Fruit fly (Drosophila melanogaster): Measurements from ENCODE around the gene Axs.

Axs gene

DNA sequence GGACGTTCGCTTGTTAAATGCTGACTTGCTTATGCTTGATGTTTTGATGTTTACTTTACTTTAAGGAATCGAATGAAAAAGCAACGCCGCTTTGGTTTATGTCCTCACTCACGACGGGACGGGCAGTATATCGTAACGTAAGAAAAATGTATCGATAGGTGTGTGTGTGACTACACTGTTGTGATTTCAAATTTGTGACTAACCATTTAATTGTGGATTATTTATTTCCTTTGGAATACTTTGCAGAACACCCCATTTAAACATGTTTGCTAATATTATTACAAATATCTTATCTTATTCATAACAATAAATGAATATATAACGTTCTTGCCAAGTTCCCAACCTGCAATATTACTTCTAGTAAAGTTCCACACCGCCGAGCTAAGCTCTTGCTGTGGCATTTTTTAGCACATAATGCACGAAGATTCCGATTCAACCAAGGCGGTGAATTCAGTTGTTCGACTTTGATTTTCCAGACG, 28.7 kb downstream of the Axs start, which contains the start of the genes Nemp and r (continued):
- TF ChIP-seq CG2129 (GFP tag; IDR thresholded peaks at IDR 0.05; ENCODE audit: partially characterized antibody): peak; percentile 43
- no peak for TF ChIP-seq CG18476 (GFP tag; optimal IDR thresholded peaks at IDR 0.05)
- no peak for TF ChIP-seq CrebB (tag; optimal IDR thresholded peaks at IDR 0.05)
- TF ChIP-seq E2f2 (GFP tag; IDR thresholded peaks at IDR 0.05): peak; percentile 79
- peak; percentile 68; the same call in 1 of the 3 replicates for TF ChIP-seq hb (GFP tag; IDR thresholded peaks at IDR 0.05; ENCODE audit: partially characterized antibody)
- peak; percentile 64 for TF ChIP-seq Doc3 (GFP tag; IDR thresholded peaks at IDR 0.05; ENCODE audit: partially characterized antibody)
- peak; percentile 49; the same call in 1 of the 3 replicates for TF ChIP-seq CG14860 (GFP tag; IDR thresholded peaks at IDR 0.05; ENCODE audit: partially characterized antibody)
- TF ChIP-seq CG4617 (GFP tag; optimal IDR thresholded peaks at IDR 0.05; ENCODE audit: borderline replicate concordance): peak; percentile 14
- TF ChIP-seq HLH3B (GFP tag; IDR thresholded peaks at IDR 0.05): no peak
- peak in 1 of 2 experiments; percentile 4 for TF ChIP-seq Pdp1 (GFP tag; optimal IDR thresholded peaks at IDR 0.05)
- 0 out of 3 replicates have a peak, but pooled peaks have one; percentile 12 for TF ChIP-seq row (GFP tag; IDR thresholded peaks at IDR 0.05)
- TF ChIP-seq nmo (GFP tag; optimal IDR thresholded peaks at IDR 0.05): peak; percentile 54
- peak; percentile 91 for TF ChIP-seq CG11560 (tag; IDR thresholded peaks at IDR 0.05)
- peak; percentile 75 for TF ChIP-seq Dp (GFP tag; optimal IDR thresholded peaks at IDR 0.05)
- peak; percentile 33 for TF ChIP-seq CG2712 (tag; optimal IDR thresholded peaks at IDR 0.05)
- no peak for TF ChIP-seq Ptx1 (GFP tag; IDR thresholded peaks at IDR 0.05)
- TF ChIP-seq CG13287 (GFP tag; IDR thresholded peaks at IDR 0.05; ENCODE audit: partially characterized antibody): peak; percentile 74
- TF ChIP-seq amos (GFP tag; IDR thresholded peaks at IDR 0.05; ENCODE audit: partially characterized antibody): peak; percentile 71
- peak; percentile 29 for TF ChIP-seq Ets97D (GFP tag; optimal IDR thresholded peaks at IDR 0.05)
- TF ChIP-seq sim (GFP tag; IDR thresholded peaks at IDR 0.05): no peak
- TF ChIP-seq CG15514 (GFP tag; optimal IDR thresholded peaks at IDR 0.05): peak; percentile 59
- TF ChIP-seq CG11398 (GFP tag; optimal IDR thresholded peaks at IDR 0.05): no peak
- TF ChIP-seq CG15601 (tag; optimal IDR thresholded peaks at IDR 0.05): peak; percentile 77
- peak; percentile 40 for TF ChIP-seq HmgZ (tag; optimal IDR thresholded peaks at IDR 0.05)
- peak; percentile 55 for TF ChIP-seq CG9797 (GFP tag; optimal IDR thresholded peaks at IDR 0.05)
- peak; percentile 45 for TF ChIP-seq phol (tag; optimal IDR thresholded peaks at IDR 0.05)
- TF ChIP-seq hkb (optimal IDR thresholded peaks at IDR 0.05): peak; percentile 57
- no peak for TF ChIP-seq hkb (GFP tag; IDR thresholded peaks at IDR 0.05)
- no peak for TF ChIP-seq CG4360 (GFP tag; IDR thresholded peaks at IDR 0.05)
- peak; percentile 57 for TF ChIP-seq CG10267 (tag; optimal IDR thresholded peaks at IDR 0.05)
- no peak for TF ChIP-seq CG43689 (GFP tag; IDR thresholded peaks at IDR 0.05)
- TF ChIP-seq ewg (GFP tag; optimal IDR thresholded peaks at IDR 0.05): no peak
- no peak for TF ChIP-seq sr (GFP tag; IDR thresholded peaks at IDR 0.05)
- peak in 1 of 2 experiments; percentile 6 for TF ChIP-seq tll (GFP tag; optimal IDR thresholded peaks at IDR 0.05)
- peak; percentile 82 for TF ChIP-seq gfzf (GFP tag; optimal IDR thresholded peaks at IDR 0.05)
- peak; percentile 84 for TF ChIP-seq pita (GFP tag; optimal IDR thresholded peaks at IDR 0.05)
- TF ChIP-seq CTCF (GFP tag; optimal IDR thresholded peaks at IDR 0.05): peak; percentile 65
- TF ChIP-seq Scr (GFP tag; IDR thresholded peaks at IDR 0.05; ENCODE audit: partially characterized antibody): peak; percentile 79
- no peak for TF ChIP-seq pum (GFP tag; optimal IDR thresholded peaks at IDR 0.05)
- no peak for TF ChIP-seq yki (optimal IDR thresholded peaks at IDR 0.05)
- no peak for TF ChIP-seq Lpt (GFP tag; optimal IDR thresholded peaks at IDR 0.05)
- TF ChIP-seq bbx (GFP tag; IDR thresholded peaks at IDR 0.05; ENCODE audit: partially characterized antibody): peak; percentile 62
- TF ChIP-seq tna (GFP tag; IDR thresholded peaks at IDR 0.05; ENCODE audit: partially characterized antibody): 0 out of 2 replicates have a peak, but pooled peaks have one; percentile 14
- no peak for TF ChIP-seq Usf (GFP tag; optimal IDR thresholded peaks at IDR 0.05)
- TF ChIP-seq h (optimal IDR thresholded peaks at IDR 0.05): no peak
- peak; percentile 47 for TF ChIP-seq CG1603 (tag; optimal IDR thresholded peaks at IDR 0.05)
- TF ChIP-seq peb (GFP tag; IDR thresholded peaks at IDR 0.05): no peak
- TF ChIP-seq CG15479 (GFP tag; optimal IDR thresholded peaks at IDR 0.05): no peak
- TF ChIP-seq CG31441 (GFP tag; IDR thresholded peaks at IDR 0.05): peak; percentile 24; the same call in 1 of the 2 replicates
- peak; percentile 24 for TF ChIP-seq trem (tag; optimal IDR thresholded peaks at IDR 0.05)

Data from whole organism, embryonic.